Fruit fly (Drosophila melanogaster) whole organism, embryonic: Measurements from ENCODE around the gene Gmap.
A peak's percentile ranks its signal among the peaks of the same experiment; 100 is the strongest.

Source experiments
- Atf6 ChIP-seq: fragments of 200-800 bp; sonication (Bioruptor generic); IDR thresholded peaks from 2 replicates; pipeline ENCODE4 v1.3.6; 2022; ENCODE audit warnings: missing biosample characterization, missing genetic modification characterization
- CG10209 ChIP-seq: fragments of 200-800 bp; sonication (Bioruptor generic); optimal IDR thresholded peaks from 3 replicates; lab custom pipeline; 2017; ENCODE audit warnings: missing biosample characterization, mild to moderate bottlenecking, missing genetic modification characterization, missing genetic modification reagents
- CG10321 ChIP-seq: fragments of 200-800 bp; sonication (Bioruptor generic); IDR thresholded peaks from 2 replicates; pipeline ENCODE4 v1.3.6; 2022; ENCODE audit warnings: missing biosample characterization, missing genetic modification characterization
- CG10565 ChIP-seq: fragments of 200-800 bp; sonication (Bioruptor generic); optimal IDR thresholded peaks from 3 replicates; lab custom pipeline; 2016; ENCODE audit warnings: missing biosample characterization, mild to moderate bottlenecking, missing genetic modification characterization
- CG10979 ChIP-seq: fragments of 200-800 bp; sonication (Bioruptor generic); optimal IDR thresholded peaks from 2 replicates; lab custom pipeline; 2018; ENCODE audit warnings: missing biosample characterization, mild to moderate bottlenecking, missing genetic modification characterization, moderate library complexity
- CG13123 ChIP-seq: fragments of 200-800 bp; sonication (Bioruptor generic); optimal IDR thresholded peaks from 2 replicates; lab custom pipeline; 2016; ENCODE audit warnings: missing biosample characterization, missing genetic modification characterization
- CG13287 ChIP-seq: fragments of 200-800 bp; sonication (Bioruptor generic); IDR thresholded peaks from 2 replicates; pipeline ENCODE4 v1.3.6; 2022; ENCODE audit warnings: missing biosample characterization, missing genetic modification characterization; ENCODE audit not compliant: partially characterized antibody
- CG14014 ChIP-seq: fragments of 200-800 bp; sonication (Bioruptor generic); IDR thresholded peaks from 2 replicates; pipeline ENCODE4 v1.3.6; 2022; ENCODE audit warnings: missing biosample characterization, missing genetic modification characterization
- CG17568 ChIP-seq: fragments of 200-800 bp; sonication (Bioruptor generic); optimal IDR thresholded peaks from 2 replicates; lab custom pipeline; 2018; ENCODE audit warnings: missing biosample characterization, mild to moderate bottlenecking, missing genetic modification characterization, moderate library complexity
- CG17829 ChIP-seq: fragments of 200-800 bp; optimal IDR thresholded peaks from 2 replicates; lab custom pipeline; 2019; ENCODE audit warnings: missing biosample characterization, mild to moderate bottlenecking, missing genetic modification characterization, moderate library complexity
- CG1792 ChIP-seq: fragments of 200-800 bp; sonication (Bioruptor generic); optimal IDR thresholded peaks from 2 replicates; lab custom pipeline; 2016; ENCODE audit warnings: missing biosample characterization, missing genetic modification characterization
- CG18011 ChIP-seq: fragments of 200-800 bp; sonication (Bioruptor generic); optimal IDR thresholded peaks from 2 replicates; lab custom pipeline; 2017; ENCODE audit warnings: missing biosample characterization, missing genetic modification characterization, mild to moderate bottlenecking, moderate library complexity, missing genotype
- CG31441 ChIP-seq: fragments of 200-800 bp; sonication (Bioruptor generic); IDR thresholded peaks from 2 replicates; pipeline ENCODE4 v1.3.6; 2022; ENCODE audit warnings: missing biosample characterization, missing genetic modification characterization
- CG43689 ChIP-seq: fragments of 200-800 bp; sonication (Bioruptor generic); IDR thresholded peaks from 2 replicates; pipeline ENCODE4 v1.3.6; 2022; ENCODE audit warnings: missing biosample characterization, missing genetic modification characterization
- CG6272 ChIP-seq: fragments of 200-800 bp; sonication (Bioruptor generic); IDR thresholded peaks from 2 replicates; pipeline ENCODE4 v1.3.6; 2022; ENCODE audit warnings: missing biosample characterization, missing genetic modification characterization
- CG6765 ChIP-seq: fragments of 200-800 bp; sonication (Bioruptor generic); optimal IDR thresholded peaks from 3 replicates; lab custom pipeline; 2017; ENCODE audit warnings: missing biosample characterization, mild to moderate bottlenecking, missing genetic modification characterization
- CG7839 ChIP-seq: fragments of 200-800 bp; sonication (Bioruptor generic); optimal IDR thresholded peaks from 3 replicates; lab custom pipeline; 2018; ENCODE audit warnings: missing biosample characterization, mild to moderate bottlenecking, missing genetic modification characterization, moderate library complexity
- CG8478 ChIP-seq: fragments of >200 bp; optimal IDR thresholded peaks from 2 replicates; lab custom pipeline; 2018
- CG8765 ChIP-seq: fragments of 200-800 bp; sonication (Bioruptor generic); IDR thresholded peaks from 2 replicates; pipeline ENCODE4 v1.3.6; 2022; ENCODE audit warnings: missing biosample characterization, missing genetic modification characterization
- CG9215 ChIP-seq: fragments of 200-800 bp; sonication (Bioruptor generic); IDR thresholded peaks from 2 replicates; pipeline ENCODE4 v1.3.6; 2022; ENCODE audit warnings: missing biosample characterization, missing genetic modification characterization
- Doc3 ChIP-seq: fragments of 200-800 bp; sonication (Bioruptor generic); IDR thresholded peaks from 3 replicates; pipeline ENCODE4 v1.3.6; 2022; ENCODE audit warnings: missing biosample characterization, missing genetic modification characterization; ENCODE audit not compliant: partially characterized antibody
- Dref ChIP-seq: fragments of 200-800 bp; sonication (Bioruptor generic); IDR thresholded peaks from 2 replicates; pipeline ENCODE4 v1.3.6; 2022; ENCODE audit warnings: missing biosample characterization, missing genetic modification characterization
- GATAe ChIP-seq: fragments of 200-800 bp; sonication (Bioruptor generic); conservative IDR thresholded peaks from 2 replicates; pipeline ENCODE4 v1.3.6; 2022; ENCODE audit warnings: missing biosample characterization, missing genetic modification characterization
- HmgZ ChIP-seq: fragments of 200-800 bp; sonication (Bioruptor generic); optimal IDR thresholded peaks from 2 replicates; lab custom pipeline; 2018; ENCODE audit warnings: missing biosample characterization, mild to moderate bottlenecking, missing genetic modification characterization
- Med ChIP-seq: fragments of 200-800 bp; sonication (Bioruptor generic); peaks from one replicate; lab custom pipeline; 2016; ENCODE audit warnings: missing biosample characterization, missing genetic modification characterization, mild to moderate bottlenecking, inconsistent platforms, moderate library complexity
- Nf-YC ChIP-seq: fragments of 200-800 bp; optimal IDR thresholded peaks from 3 replicates; lab custom pipeline; 2019; ENCODE audit warnings: missing biosample characterization, mild to moderate bottlenecking, missing genetic modification characterization, moderate library complexity
- NfI ChIP-seq: fragments of 200-800 bp; sonication (Bioruptor generic); optimal IDR thresholded peaks from 3 replicates; lab custom pipeline; 2018; ENCODE audit warnings: missing biosample characterization, mild to moderate bottlenecking, missing genetic modification characterization, moderate library complexity
- Oli ChIP-seq: fragments of 200-800 bp; sonication (Bioruptor generic); optimal IDR thresholded peaks from 2 replicates; lab custom pipeline; 2018; ENCODE audit warnings: missing biosample characterization, mild to moderate bottlenecking, missing genetic modification characterization, moderate library complexity
- Ptx1 ChIP-seq: fragments of 200-800 bp; sonication (Bioruptor generic); IDR thresholded peaks from 2 replicates; pipeline ENCODE4 v1.3.6; 2022; ENCODE audit warnings: missing biosample characterization, missing genetic modification characterization
- Rfx ChIP-seq: fragments of 200-800 bp; sonication (Bioruptor generic); IDR thresholded peaks from 2 replicates; pipeline ENCODE4 v1.3.6; 2022; ENCODE audit warnings: missing biosample characterization, missing genetic modification characterization
- Sox100B ChIP-seq: fragments of 200-800 bp; sonication (Bioruptor generic); optimal IDR thresholded peaks from 3 replicates; lab custom pipeline; 2018; ENCODE audit warnings: missing biosample characterization, mild to moderate bottlenecking, missing genetic modification characterization
- Sox102F ChIP-seq: fragments of 200-800 bp; sonication (Bioruptor generic); optimal IDR thresholded peaks from 2 replicates; lab custom pipeline; 2018; ENCODE audit warnings: missing biosample characterization, mild to moderate bottlenecking, missing genetic modification characterization, moderate library complexity
- YL-1 ChIP-seq: fragments of 200-800 bp; sonication (Bioruptor generic); optimal IDR thresholded peaks from 3 replicates; lab custom pipeline; 2017; ENCODE audit warnings: missing biosample characterization, mild to moderate bottlenecking, missing genetic modification characterization
- crp ChIP-seq, 2 experiments: fragments of 200-800 bp; sonication (Bioruptor generic); optimal IDR thresholded peaks; 2 replicates in 1 of 2; 3 replicates in 1 of 2; lab custom pipeline; 2017; ENCODE audit warnings: missing biosample characterization in 2 of 2, missing genetic modification characterization in 2 of 2, mild to moderate bottlenecking in 1 of 2, moderate library complexity in 1 of 2
- cwo ChIP-seq: fragments of 200-800 bp; sonication (Bioruptor generic); optimal IDR thresholded peaks from 3 replicates; lab custom pipeline; 2017; ENCODE audit warnings: missing biosample characterization, missing genetic modification characterization, mild to moderate bottlenecking, moderate library complexity, missing genetic modification reagents
- ems ChIP-seq: fragments of 200-800 bp; sonication (Bioruptor generic); optimal IDR thresholded peaks from 3 replicates; lab custom pipeline; 2016; ENCODE audit warnings: missing biosample characterization, missing genetic modification characterization
- esg ChIP-seq: fragments of 200-800 bp; sonication (Bioruptor generic); conservative IDR thresholded peaks from 2 replicates; pipeline ENCODE4 v1.3.6; 2022; ENCODE audit warnings: missing biosample characterization, missing genetic modification characterization
- ftz-f1 ChIP-seq: fragments of 200-800 bp; sonication (Bioruptor generic); optimal IDR thresholded peaks from 2 replicates; lab custom pipeline; 2016; ENCODE audit warnings: missing biosample characterization, missing genetic modification characterization
- gce ChIP-seq: fragments of 200-800 bp; sonication (Bioruptor generic); IDR thresholded peaks from 3 replicates; pipeline ENCODE4 v1.3.6; 2022; ENCODE audit warnings: missing biosample characterization, missing genetic modification characterization
- h ChIP-seq: fragments of >200 bp; optimal IDR thresholded peaks from 2 replicates; lab custom pipeline; 2017
- insv ChIP-seq, 2 experiments: fragments of 200-800 bp; sonication (Bioruptor generic); optimal IDR thresholded peaks; 3 replicates each; lab custom pipeline; 2016 to 2018; ENCODE audit warnings: missing biosample characterization in 2 of 2, missing genetic modification characterization in 2 of 2
- kah ChIP-seq: fragments of 200-800 bp; sonication (Bioruptor generic); optimal IDR thresholded peaks from 2 replicates; lab custom pipeline; 2018; ENCODE audit warnings: missing biosample characterization, mild to moderate bottlenecking, missing genetic modification characterization
- kni ChIP-seq: fragments of 200-800 bp; sonication (Bioruptor generic); optimal IDR thresholded peaks from 3 replicates; lab custom pipeline; 2017; ENCODE audit warnings: mild to moderate bottlenecking, missing biosample characterization, missing genetic modification reagents, missing genetic modification characterization
- pzg ChIP-seq: fragments of 200-800 bp; sonication (Bioruptor generic); optimal IDR thresholded peaks from 3 replicates; lab custom pipeline; 2018; ENCODE audit warnings: missing biosample characterization, mild to moderate bottlenecking, missing genetic modification characterization, moderate library complexity
- salm ChIP-seq: fragments of 200-800 bp; sonication (Bioruptor generic); optimal IDR thresholded peaks from 2 replicates; lab custom pipeline; 2018; ENCODE audit warnings: missing biosample characterization, mild to moderate bottlenecking, missing genetic modification characterization
- slbo ChIP-seq: fragments of 200-800 bp; sonication (Bioruptor generic); IDR thresholded peaks from 2 replicates; pipeline ENCODE4 v1.3.6; 2022; ENCODE audit warnings: missing biosample characterization, missing genetic modification characterization
- sna ChIP-seq: fragments of 200-800 bp; sonication (Bioruptor generic); IDR thresholded peaks from 2 replicates; pipeline ENCODE4 v1.3.6; 2022; ENCODE audit warnings: missing biosample characterization, missing genetic modification characterization; ENCODE audit not compliant: partially characterized antibody
- sr ChIP-seq: fragments of 200-800 bp; sonication (Bioruptor generic); IDR thresholded peaks from 3 replicates; pipeline ENCODE4 v1.3.6; 2022; ENCODE audit warnings: missing biosample characterization, missing genetic modification characterization
- tll ChIP-seq, 2 experiments: fragments of 200-800 bp in 1 of 2; fragments of >200 bp in 1 of 2; sonication (Bioruptor generic) in 1 of 2; optimal IDR thresholded peaks; 2 replicates each; lab custom pipeline; 2017 to 2019; ENCODE audit warnings: missing biosample characterization in 2 of 2, missing genetic modification characterization in 2 of 2, mild to moderate bottlenecking in 1 of 2, moderate library complexity in 1 of 2

The Gmap gene

DNA sequence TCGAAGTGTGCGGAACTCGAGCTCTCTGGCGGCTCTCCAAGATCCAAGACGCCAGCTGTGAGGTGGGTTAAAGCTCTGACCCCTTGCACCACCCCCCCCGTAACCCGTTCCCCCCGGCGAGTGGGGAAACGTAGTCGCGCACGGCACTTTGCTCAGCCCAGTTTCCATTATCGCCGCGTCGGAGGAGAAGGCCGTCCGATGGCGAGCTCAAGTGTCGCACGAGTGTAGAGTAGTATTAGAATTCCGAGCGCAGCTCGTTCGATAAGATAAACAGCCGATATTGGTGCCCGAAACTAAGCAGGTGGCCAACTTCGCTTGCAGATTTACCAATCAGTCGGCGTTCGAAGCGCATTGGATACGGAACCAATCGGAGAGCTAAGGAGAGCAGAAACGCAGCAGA lies 21.3 kb upstream of the Gmap start (continued):
- 0 out of 3 replicates have a peak, but pooled peaks have one; percentile 19 for TF ChIP-seq Doc3 (GFP tag; lab: Robert Waterston, UW)
- TF ChIP-seq CG13287 (GFP tag; lab: Robert Waterston, UW): peak; percentile 14; the same call in 1 of the 2 replicates
- peak; percentile 35 for TF ChIP-seq Nf-YC (tag; lab: Kevin White, UChicago)
- TF ChIP-seq HmgZ (tag; lab: Kevin White, UChicago): peak; percentile 22
- TF ChIP-seq cwo (GFP tag; lab: Kevin White, UChicago): peak; percentile 26
- TF ChIP-seq crp (GFP tag; optimal IDR thresholded peaks at IDR 0.05; lab: Kevin White, UChicago): peak in 1 of 2 experiments; percentile 35
- TF ChIP-seq sr (GFP tag; lab: Robert Waterston, UW): 0 out of 3 replicates have a peak, but pooled peaks have one; percentile 5
- TF ChIP-seq kni (GFP tag; lab: Kevin White, UChicago): peak; percentile 68

dm6 chrX:15467402-15467941 lies 19.2 kb upstream of the Gmap start, which contains the start of the genes CG15642 and CG15641:
Gene CG15642 (minus strand): TSS chrX:15467757.
Gene CG15641 (plus strand): TSS chrX:15467891.
- TF ChIP-seq gce (GFP tag; lab: Robert Waterston, UW) (no peak), Sox102F (GFP tag; lab: Kevin White, UChicago) (no peak), Rfx (GFP tag; lab: Robert Waterston, UW) (peak; percentile 69), kah (GFP tag; lab: Kevin White, UChicago) (no peak), CG14014 (GFP tag; lab: Robert Waterston, UW) (no peak), CG10979 (no peak), CG6765 (no peak), CG7839 (tag; lab: Kevin White, UChicago) (no peak), ems (no peak), CG9215 (no peak), h (lab: Kevin White, UChicago) (no peak), esg (GFP tag; lab: Robert Waterston, UW) (no peak), CG10321 (GFP tag; lab: Robert Waterston, UW) (no peak), CG13123 (GFP tag; lab: Kevin White, UChicago) (no peak), CG43689 (GFP tag; lab: Robert Waterston, UW) (no peak), sna (GFP tag; lab: Robert Waterston, UW) (no peak), CG8765 (no peak), CG31441 (GFP tag; lab: Robert Waterston, UW) (no peak), Ptx1 (GFP tag; lab: Robert Waterston, UW) (no peak), salm (tag; lab: Kevin White, UChicago) (no peak), ftz-f1 (GFP tag; lab: Kevin White, UChicago) (no peak), CG6272 (GFP tag; lab: Robert Waterston, UW) (no peak), CG18011 (GFP tag; lab: Kevin White, UChicago) (peak; percentile 95), GATAe (GFP tag; lab: Robert Waterston, UW) (no peak), NfI (GFP tag; lab: Kevin White, UChicago) (no peak), Oli (tag; lab: Kevin White, UChicago) (no peak), insv (GFP tag; optimal IDR thresholded peaks at IDR 0.05; lab: Kevin White, UChicago) (peak in 1 of 2 experiments; percentile 24), YL-1 (GFP tag; lab: Kevin White, UChicago) (no peak), pzg (GFP tag; lab: Kevin White, UChicago) (peak; percentile 14), CG8478 (lab: Kevin White, UChicago) (no peak), slbo (no peak), CG1792 (GFP tag; lab: Kevin White, UChicago) (no peak), Dref (GFP tag; lab: Robert Waterston, UW) (peak; percentile 46), Sox100B (GFP tag; lab: Kevin White, UChicago) (no peak), crp (GFP tag; optimal IDR thresholded peaks at IDR 0.05; lab: Kevin White, UChicago) (peak in 1 of 2 experiments; percentile 68), CG17568 (GFP tag; lab: Kevin White, UChicago) (no peak), Med (GFP tag; lab: Kevin White, UChicago) (peak; percentile 4), CG17829 (tag; lab: Kevin White, UChicago) (no peak), Atf6 (GFP tag; lab: Robert Waterston, UW) (no peak), CG10565 (no peak), tll (GFP tag; optimal IDR thresholded peaks at IDR 0.05; lab: Kevin White, UChicago) (no peak), CG10209 (GFP tag; lab: Kevin White, UChicago) (no peak)
